Worm (Caenorhabditis elegans) whole organism, young adult: ENCODE results near the gene AC3.12.

Experiments used
- C06A6.2 ChIP-seq: fragments of 200-800 bp; sonication (Bioruptor generic); conservative IDR thresholded peaks from 2 replicates; pipeline ENCODE4 v1.3.6; 2022; ENCODE audit warnings: missing genetic modification characterization, missing compliant biosample characterization
- C17E4.6 ChIP-seq: fragments of 200-800 bp; sonication (Bioruptor generic); IDR thresholded peaks from 2 replicates; pipeline ENCODE4 v1.3.6; 2022; ENCODE audit warnings: missing genetic modification reagents, missing genetic modification characterization, missing compliant biosample characterization
- F22D6.2 ChIP-seq: sonication (generic microtip); optimal IDR thresholded peaks from 2 replicates; lab custom pipeline; 2016; ENCODE audit warnings: mild to moderate bottlenecking, missing genetic modification characterization, missing compliant biosample characterization
- F37B4.10 ChIP-seq: fragments of 200-800 bp; sonication (Bioruptor generic); IDR thresholded peaks from 2 replicates; pipeline ENCODE4 v1.3.6; 2022; ENCODE audit warnings: missing genetic modification characterization, missing compliant biosample characterization
- F39B2.1 ChIP-seq: fragments of 200-800 bp; sonication (Bioruptor generic); IDR thresholded peaks from 2 replicates; pipeline ENCODE4 v1.3.6; 2022; ENCODE audit warnings: missing genetic modification reagents, missing genetic modification characterization, missing compliant biosample characterization
- T26A5.8 ChIP-seq: sonication (generic microtip); optimal IDR thresholded peaks from 2 replicates; lab custom pipeline; 2016; ENCODE audit warnings: missing genetic modification characterization, missing compliant biosample characterization
- Y95B8A.8 ChIP-seq: fragments of 200-800 bp; sonication (Bioruptor generic); IDR thresholded peaks from 2 replicates; pipeline ENCODE4 v1.3.6; 2022; ENCODE audit warnings: missing genetic modification reagents, missing genetic modification characterization, missing compliant biosample characterization
- akir-1 ChIP-seq: fragments of 200-800 bp; sonication (Bioruptor generic); optimal IDR thresholded peaks from 2 replicates; lab custom pipeline; 2018; ENCODE audit warnings: mild to moderate bottlenecking, missing genetic modification characterization, moderate library complexity, missing compliant biosample characterization
- ama-1 ChIP-seq, 3 experiments: fragments of 150-350 bp in 1 of 3; sonication (generic microtip) in 2 of 3; optimal IDR thresholded peaks; 2 replicates each; lab custom pipeline; 2014 to 2018; ENCODE audit warnings: missing biosample characterization in 2 of 3, missing genetic modification characterization in 2 of 3, missing genetic modification reagents in 2 of 3
- bed-1 ChIP-seq: fragments of 200-800 bp; sonication (Bioruptor generic); IDR thresholded peaks from 2 replicates; pipeline ENCODE4 v1.3.6; 2022; ENCODE audit warnings: missing genetic modification reagents, missing genetic modification characterization, missing compliant biosample characterization
- bed-2 ChIP-seq: fragments of 200-800 bp; sonication (Bioruptor generic); IDR thresholded peaks from 2 replicates; pipeline ENCODE4 v1.3.6; 2022; ENCODE audit warnings: missing genetic modification reagents, missing genetic modification characterization, missing compliant biosample characterization
- ceh-27 ChIP-seq: fragments of 200-800 bp; sonication (Bioruptor generic); optimal IDR thresholded peaks from 2 replicates; lab custom pipeline; 2018; ENCODE audit warnings: mild to moderate bottlenecking, missing genetic modification characterization, moderate library complexity, missing compliant biosample characterization
- ceh-40 ChIP-seq: fragments of 200-800 bp; sonication (Bioruptor generic); IDR thresholded peaks from 2 replicates; pipeline ENCODE4 v1.3.6; 2022; ENCODE audit warnings: missing genetic modification characterization, missing compliant biosample characterization
- ceh-91 ChIP-seq: fragments of 200-800 bp; sonication (Bioruptor generic); IDR thresholded peaks from 2 replicates; pipeline ENCODE4 v1.3.6; 2022; ENCODE audit warnings: missing genetic modification reagents, missing genetic modification characterization, missing compliant biosample characterization
- die-1 ChIP-seq: sonication (generic microtip); optimal IDR thresholded peaks from 2 replicates; lab custom pipeline; 2016; ENCODE audit warnings: missing genotype, mild to moderate bottlenecking, missing genetic modification characterization, missing compliant biosample characterization
- dpff-1 ChIP-seq: sonication (generic microtip); optimal IDR thresholded peaks from 2 replicates; lab custom pipeline; 2017; ENCODE audit warnings: mild to moderate bottlenecking, missing genetic modification characterization, missing compliant biosample characterization
- efl-1 ChIP-seq: fragments of 150-350 bp; optimal IDR thresholded peaks from 2 replicates; lab custom pipeline; 2014; ENCODE audit warnings: missing biosample characterization, missing genetic modification reagents, missing genetic modification characterization
- egrh-3 ChIP-seq: fragments of 200-800 bp; sonication (Bioruptor generic); IDR thresholded peaks from 2 replicates; pipeline ENCODE4 v1.3.6; 2022; ENCODE audit warnings: missing genetic modification reagents, missing genetic modification characterization, missing compliant biosample characterization
- ekl-4 ChIP-seq: fragments of 200-800 bp; sonication (Bioruptor generic); IDR thresholded peaks from 2 replicates; pipeline ENCODE4 v1.3.6; 2022; ENCODE audit warnings: missing genetic modification reagents, missing genetic modification characterization, missing compliant biosample characterization
- ets-4 ChIP-seq: fragments of 200-800 bp; sonication (Bioruptor generic); optimal IDR thresholded peaks from 2 replicates; lab custom pipeline; 2018; ENCODE audit warnings: mild to moderate bottlenecking, missing genetic modification characterization, missing compliant biosample characterization
- fkh-3 ChIP-seq: sonication (generic microtip); optimal IDR thresholded peaks from 2 replicates; lab custom pipeline; 2016; ENCODE audit warnings: mild to moderate bottlenecking, missing genetic modification characterization, missing compliant biosample characterization
- hmg-20 ChIP-seq: fragments of 200-800 bp; sonication (Bioruptor generic); IDR thresholded peaks from 2 replicates; pipeline ENCODE4 v1.3.6; 2022; ENCODE audit warnings: missing genetic modification reagents, missing genetic modification characterization, missing compliant biosample characterization
- hsf-1 ChIP-seq: fragments of 200-800 bp; sonication (Bioruptor generic); IDR thresholded peaks from 2 replicates; pipeline ENCODE4 v1.3.6; 2022; ENCODE audit warnings: missing genetic modification reagents, missing genetic modification characterization, missing compliant biosample characterization
- let-526 ChIP-seq: fragments of 200-800 bp; sonication (Bioruptor generic); IDR thresholded peaks from 2 replicates; pipeline ENCODE4 v1.3.6; 2022; ENCODE audit warnings: missing genetic modification reagents, missing genetic modification characterization, missing compliant biosample characterization
- lin-35 ChIP-seq, 3 experiments: fragments of 150-350 bp in 2 of 3; sonication (generic microtip) in 1 of 3; optimal IDR thresholded peaks; 2 replicates each; lab custom pipeline; 2014 to 2018; ENCODE audit warnings: missing biosample characterization in 3 of 3, missing genetic modification characterization in 3 of 3, missing genetic modification reagents in 3 of 3
- lsl-1 ChIP-seq: fragments of 200-800 bp; sonication (Bioruptor generic); optimal IDR thresholded peaks from 2 replicates; lab custom pipeline; 2018; ENCODE audit warnings: mild to moderate bottlenecking, missing genetic modification characterization, moderate library complexity, missing compliant biosample characterization
- mcd-1 ChIP-seq: fragments of 200-800 bp; sonication (Bioruptor generic); IDR thresholded peaks from 2 replicates; pipeline ENCODE4 v1.3.6; 2022; ENCODE audit warnings: missing genetic modification reagents, missing genetic modification characterization, missing compliant biosample characterization
- mel-28 ChIP-seq: sonication (generic microtip); optimal IDR thresholded peaks from 2 replicates; lab custom pipeline; 2016; ENCODE audit warnings: borderline replicate concordance, mild to moderate bottlenecking, missing genetic modification characterization, missing compliant biosample characterization
- nhr-179 ChIP-seq: sonication (generic microtip); optimal IDR thresholded peaks from 2 replicates; lab custom pipeline; 2016; ENCODE audit warnings: mild to moderate bottlenecking, missing genetic modification characterization, missing compliant biosample characterization
- nhr-80 ChIP-seq: sonication (generic microtip); optimal IDR thresholded peaks from 2 replicates; lab custom pipeline; 2016; ENCODE audit warnings: missing genetic modification characterization, missing compliant biosample characterization
- sea-2 ChIP-seq: fragments of 200-800 bp; sonication (Bioruptor generic); IDR thresholded peaks from 2 replicates; pipeline ENCODE4 v1.3.6; 2022; ENCODE audit warnings: missing genetic modification characterization, missing compliant biosample characterization
- unc-130 ChIP-seq: sonication (generic microtip); optimal IDR thresholded peaks from 2 replicates; lab custom pipeline; 2016; ENCODE audit warnings: missing genetic modification reagents, missing genetic modification characterization, missing compliant biosample characterization
- ztf-18 ChIP-seq: sonication (generic microtip); optimal IDR thresholded peaks from 2 replicates; lab custom pipeline; 2016; ENCODE audit warnings: missing genotype, mild to moderate bottlenecking, missing genetic modification characterization, missing compliant biosample characterization
- ztf-25 ChIP-seq: fragments of 200-800 bp; sonication (Bioruptor generic); IDR thresholded peaks from 2 replicates; pipeline ENCODE4 v1.3.6; 2022; ENCODE audit warnings: missing genetic modification reagents, missing genetic modification characterization, missing compliant biosample characterization

The AC3.12 gene

DNA sequence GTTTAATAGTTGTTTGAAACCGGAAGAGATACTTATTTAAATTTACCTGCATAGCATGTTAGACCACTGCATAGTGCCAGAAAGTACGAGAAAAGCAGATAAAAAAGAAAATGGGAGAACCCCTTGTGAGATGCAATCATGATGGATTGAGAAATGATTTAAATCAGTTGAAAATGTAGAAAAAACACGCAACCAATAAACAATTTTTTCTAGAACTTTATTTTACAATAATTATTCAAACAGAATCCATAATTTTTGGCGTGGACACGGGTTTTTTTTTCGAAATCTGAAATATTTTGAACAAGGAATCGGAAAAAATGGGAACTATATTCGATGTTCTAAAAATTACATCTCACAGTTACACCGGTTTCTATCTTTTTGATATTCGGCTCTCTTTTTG lies at the start of gene AC3.12:
AC3.12 (minus strand) TSS at position 101 of the 400 bp plus-strand sequence.
- no peak for TF ChIP-seq hmg-20
- TF ChIP-seq ceh-40, result no peak
- TF ChIP-seq mel-28 (tag; lab: Kevin White, UChicago), result no peak
- no peak for TF ChIP-seq lin-35 (GFP tag; optimal IDR thresholded peaks at IDR 0.05; lab: Kevin White, UChicago)
- TF ChIP-seq akir-1, result no peak
- no peak for TF ChIP-seq ama-1 (optimal IDR thresholded peaks at IDR 0.05; lab: Kevin White, UChicago)
- TF ChIP-seq ama-1 (GFP tag; optimal IDR thresholded peaks at IDR 0.05; lab: Kevin White, UChicago), result no peak
- TF ChIP-seq ceh-91 (GFP tag; lab: Robert Waterston, UW), result no peak
- no peak for TF ChIP-seq bed-2 (GFP tag; lab: Robert Waterston, UW)

DNA sequence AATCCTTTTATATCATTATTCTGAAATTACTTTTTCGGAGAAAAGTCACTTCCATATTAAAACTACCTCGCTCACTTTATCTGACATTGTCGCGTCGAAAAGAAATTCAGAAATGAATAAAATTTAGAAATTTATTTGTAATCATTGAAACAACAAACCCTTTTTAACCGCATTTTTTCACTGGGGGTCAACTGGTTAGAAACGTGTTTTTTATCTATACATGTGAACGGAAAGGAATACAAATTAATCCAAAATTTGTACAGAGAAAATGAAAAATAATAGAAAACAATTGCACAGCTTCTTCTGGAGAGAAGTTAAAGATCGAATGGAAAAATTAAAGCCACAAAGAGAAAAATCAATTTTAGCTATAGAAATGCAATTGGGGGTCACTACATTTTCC lies 49.4 kb upstream of the AC3.12 start, which contains the start of gene tag-314:
tag-314 (minus strand) TSS at position 101 of the 400 bp plus-strand sequence.
- TF ChIP-seq T26A5.8 (tag; lab: Kevin White, UChicago) (no peak), nhr-179 (tag; lab: Kevin White, UChicago) (no peak), F37B4.10 (GFP tag; lab: Robert Waterston, UW) (no peak), let-526 (no peak)

DNA sequence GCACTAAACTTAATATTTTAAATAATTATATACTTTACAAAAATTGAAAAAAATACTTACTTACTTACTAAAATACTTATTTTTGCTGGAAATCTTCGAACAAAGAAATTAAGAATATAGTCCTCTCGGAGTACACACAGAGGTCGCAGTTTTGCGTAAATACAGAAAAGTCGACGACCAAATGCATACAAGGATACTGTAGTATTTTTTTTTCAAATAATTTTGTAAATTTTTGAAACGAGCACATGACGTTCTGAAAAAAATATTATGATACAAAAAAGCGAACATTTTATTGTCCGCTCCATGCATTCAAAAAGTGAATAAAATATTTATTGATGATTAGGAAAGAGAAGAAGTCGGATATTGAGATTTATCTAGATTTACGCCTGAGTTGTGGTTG lies 47.1 kb upstream of the AC3.12 start, which contains the start of gene apc-10:
apc-10 (minus strand) TSS at position 101 of the 400 bp plus-strand sequence.
- no peak for TF ChIP-seq ceh-27
- TF ChIP-seq nhr-80 (tag; lab: Kevin White, UChicago), result no peak
- TF ChIP-seq lsl-1, result peak; percentile 62

DNA sequence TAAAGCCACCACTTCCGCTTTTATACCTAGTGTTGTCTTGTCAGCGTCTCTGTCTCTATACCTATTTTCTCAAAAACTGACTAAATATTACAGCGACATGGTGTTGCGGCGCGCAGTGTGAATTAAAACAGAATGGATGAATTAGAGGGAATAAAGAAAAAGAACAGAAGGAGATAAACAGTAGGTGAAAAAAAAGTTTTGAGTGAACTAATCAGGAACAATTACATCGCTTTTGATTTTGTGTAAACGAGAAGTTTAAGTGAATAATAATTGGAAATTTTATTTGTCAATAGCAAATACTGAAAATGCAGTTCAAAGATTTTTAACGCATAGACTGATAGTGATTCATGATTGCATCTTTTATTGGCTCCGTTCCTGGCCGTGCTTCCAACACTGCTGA lies 45.9 kb upstream of the AC3.12 start, which contains the start of gene col-12:
col-12 (minus strand) TSS at position 101 of the 400 bp plus-strand sequence.
- TF ChIP-seq die-1 (tag; lab: Kevin White, UChicago), result no peak
- TF ChIP-seq fkh-3 (tag; lab: Kevin White, UChicago), result no peak
- TF ChIP-seq let-526, result no peak
- TF ChIP-seq F39B2.1 (GFP tag; lab: Robert Waterston, UW), result no peak
- TF ChIP-seq, all 124 proteins: peak for 0

DNA sequence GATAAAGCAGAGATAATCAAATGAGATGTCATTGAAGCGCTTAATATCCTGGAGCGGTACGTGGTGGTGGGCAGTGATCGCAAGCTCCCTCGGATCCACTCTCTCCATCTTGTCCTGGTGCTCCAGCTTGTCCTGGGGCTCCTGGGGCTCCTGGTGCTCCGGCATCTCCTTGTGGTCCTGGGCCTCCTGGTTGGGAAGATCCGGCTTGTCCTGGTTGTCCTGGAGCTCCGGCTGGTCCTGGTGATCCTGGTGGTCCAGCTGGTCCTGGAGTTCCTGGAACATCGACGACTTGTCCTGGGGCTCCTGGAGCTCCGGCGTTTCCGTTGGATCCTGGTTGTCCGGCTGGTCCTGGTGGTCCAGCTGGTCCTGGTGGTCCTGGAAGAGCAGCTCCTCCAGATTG lies 44.8 kb upstream of the AC3.12 start:
- peak; percentile 92 for TF ChIP-seq egrh-3 (GFP tag; lab: Robert Waterston, UW)

DNA sequence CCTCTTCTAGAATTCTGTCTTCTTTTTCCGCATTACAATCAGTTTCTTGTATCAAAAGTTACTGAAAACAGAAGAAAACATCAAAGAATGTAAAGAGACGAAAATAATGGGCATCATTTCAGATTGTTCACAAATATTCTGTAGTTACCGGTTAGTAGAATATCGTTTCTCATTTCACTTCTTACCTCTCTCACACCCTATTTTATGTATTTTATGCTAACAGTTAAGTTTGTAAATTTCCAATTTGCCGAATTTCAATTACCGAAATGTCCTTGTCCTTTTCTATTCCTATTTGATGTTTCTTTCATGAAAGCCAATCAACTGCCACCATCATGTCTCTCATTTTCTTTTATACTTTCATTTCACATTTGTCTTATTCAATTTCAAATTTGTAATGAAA lies 44.3 kb upstream of the AC3.12 start:
- TF ChIP-seq nhr-80 (tag; lab: Kevin White, UChicago), result no peak
- no peak for TF ChIP-seq ekl-4 (GFP tag; lab: Robert Waterston, UW)
- no peak for TF ChIP-seq ceh-27
- TF ChIP-seq efl-1 (GFP tag; lab: Kevin White, UChicago), result no peak
- no peak for TF ChIP-seq sea-2
- TF ChIP-seq C17E4.6 (GFP tag; lab: Robert Waterston, UW), result no peak
- TF ChIP-seq Y95B8A.8 (GFP tag; lab: Robert Waterston, UW), result no peak
- no peak for TF ChIP-seq ztf-18 (tag; lab: Kevin White, UChicago)
- no peak for TF ChIP-seq hsf-1 (GFP tag; lab: Robert Waterston, UW)
- no peak for TF ChIP-seq ztf-25 (GFP tag; lab: Robert Waterston, UW)
- no peak for TF ChIP-seq fkh-3 (tag; lab: Kevin White, UChicago)
- TF ChIP-seq dpff-1, result no peak
- TF ChIP-seq mcd-1 (GFP tag; lab: Robert Waterston, UW), result no peak
- no peak for TF ChIP-seq unc-130 (GFP tag; lab: Kevin White, UChicago)
- TF ChIP-seq F22D6.2 (tag; lab: Kevin White, UChicago), result no peak
- no peak for TF ChIP-seq bed-1
- TF ChIP-seq C06A6.2 (GFP tag; lab: Robert Waterston, UW), result no peak
- TF ChIP-seq ets-4 (GFP tag; lab: Kevin White, UChicago), result no peak
